Fruit fly (Drosophila melanogaster): ENCODE results near the gene Brr2.

Gene Brr2

DNA sequence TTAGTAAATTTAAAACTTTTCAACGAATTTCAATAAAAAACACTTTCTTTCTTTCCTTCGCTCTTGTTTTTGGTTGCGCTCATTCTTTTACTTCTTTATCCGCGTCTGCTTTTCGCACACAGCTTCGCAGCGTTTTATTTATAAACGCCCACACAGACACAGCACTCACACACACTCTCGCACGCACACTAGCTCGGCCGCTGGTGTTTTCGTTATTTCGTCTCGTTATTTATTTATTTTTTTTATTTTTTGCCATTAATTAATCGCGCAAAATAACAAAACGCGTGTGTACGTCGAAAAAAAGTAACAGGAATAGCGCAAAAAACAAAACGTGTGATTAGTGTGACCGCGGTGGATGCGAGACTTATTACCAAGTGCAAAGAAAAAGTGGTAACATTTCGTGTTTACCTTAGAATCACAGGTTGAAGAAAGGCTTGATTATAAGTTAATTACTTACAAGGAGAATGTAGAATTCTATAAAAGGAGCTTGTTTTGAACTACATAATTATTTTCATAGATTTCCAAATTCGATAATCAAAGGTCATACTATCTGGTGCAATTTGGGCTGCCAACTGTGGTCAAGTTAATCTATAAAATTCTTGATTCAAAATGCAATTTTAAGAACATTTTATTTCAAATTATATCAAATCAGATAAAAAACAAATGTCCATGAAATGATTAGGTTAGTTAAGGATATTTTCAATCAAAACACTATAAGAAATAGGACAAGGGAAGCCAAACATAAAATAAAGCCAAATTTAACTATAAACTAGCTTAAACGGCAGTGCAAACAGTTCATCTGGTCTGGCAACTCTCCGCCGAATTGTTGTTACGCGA, 36.9 kb upstream of the Brr2 start, which contains the start of the genes hzg and mRpS31 (continued):
- no peak for TF ChIP-seq lbe (GFP tag; optimal IDR thresholded peaks at IDR 0.05)
- TF ChIP-seq mld (GFP tag; IDR thresholded peaks at IDR 0.05; ENCODE audit: partially characterized antibody): no peak
- TF ChIP-seq MESR4 (GFP tag; optimal IDR thresholded peaks at IDR 0.05): peak; percentile 63
- TF ChIP-seq CG15011 (GFP tag; optimal IDR thresholded peaks at IDR 0.05): no peak
- peak; percentile 5 for TF ChIP-seq CG18619 (GFP tag; optimal IDR thresholded peaks at IDR 0.05)
- TF ChIP-seq CG12104 (GFP tag; optimal IDR thresholded peaks at IDR 0.05): no peak
- TF ChIP-seq Xrp1 (GFP tag; IDR thresholded peaks at IDR 0.05): peak; percentile 52; the same call in 1 of the 2 replicates
- peak; percentile 38 for TF ChIP-seq dm (GFP tag; optimal IDR thresholded peaks at IDR 0.05)
- TF ChIP-seq Atf6 (GFP tag; IDR thresholded peaks at IDR 0.05): peak; percentile 48; the same call in 1 of the 2 replicates
- peak; percentile 35 for TF ChIP-seq dmrt99B (tag; optimal IDR thresholded peaks at IDR 0.05)
- peak; percentile 59 for TF ChIP-seq CG9609 (GFP tag; optimal IDR thresholded peaks at IDR 0.05)
- TF ChIP-seq CG2712 (tag; optimal IDR thresholded peaks at IDR 0.05): peak; percentile 74
- peak; percentile 45 for TF ChIP-seq CG12155 (GFP tag; optimal IDR thresholded peaks at IDR 0.05)
- TF ChIP-seq Hmx (GFP tag; optimal IDR thresholded peaks at IDR 0.05): peak; percentile 22
- TF ChIP-seq CG15269 (tag; optimal IDR thresholded peaks at IDR 0.05): peak; percentile 46
- no peak for TF ChIP-seq E2f1 (GFP tag; IDR thresholded peaks at IDR 0.05)
- peak; percentile 31 for TF ChIP-seq CG33557 (GFP tag; optimal IDR thresholded peaks at IDR 0.05)
- TF ChIP-seq CG10462 (GFP tag; optimal IDR thresholded peaks at IDR 0.05): peak; percentile 32
- no peak for TF ChIP-seq CG12769 (tag; optimal IDR thresholded peaks at IDR 0.05)
- TF ChIP-seq bbx (GFP tag; IDR thresholded peaks at IDR 0.05; ENCODE audit: partially characterized antibody): 0 out of 2 replicates have a peak, but pooled peaks have one; percentile 12
- TF ChIP-seq Drgx (GFP tag; IDR thresholded peaks at IDR 0.05): peak; percentile 73
- no peak for TF ChIP-seq trh (GFP tag; optimal IDR thresholded peaks at IDR 0.05)
- peak; percentile 71 for TF ChIP-seq grau (tag; optimal IDR thresholded peaks at IDR 0.05)
- peak; percentile 44 for TF ChIP-seq CG13894 (tag; optimal IDR thresholded peaks at IDR 0.05)
- peak; percentile 51 for TF ChIP-seq PHDP (tag; optimal IDR thresholded peaks at IDR 0.05)
- TF ChIP-seq az2 (GFP tag; optimal IDR thresholded peaks at IDR 0.05): peak; percentile 57
- peak in 1 of 2 experiments; percentile 1 for TF ChIP-seq insv (GFP tag; optimal IDR thresholded peaks at IDR 0.05)
- peak; percentile 20 for TF ChIP-seq gsb-n (tag; optimal IDR thresholded peaks at IDR 0.05)
- TF ChIP-seq crol (GFP tag; IDR thresholded peaks at IDR 0.05): no peak
- TF ChIP-seq CG17385 (GFP tag; optimal IDR thresholded peaks at IDR 0.05): peak; percentile 26
- peak; percentile 45 for TF ChIP-seq CG1233 (GFP tag; optimal IDR thresholded peaks at IDR 0.05)
- peak; percentile 52; the same call in 1 of the 2 replicates for TF ChIP-seq al (GFP tag; IDR thresholded peaks at IDR 0.05)
- TF ChIP-seq sisA (GFP tag; IDR thresholded peaks at IDR 0.05): peak; percentile 17; the same call in 1 of the 2 replicates
- no peak for TF ChIP-seq stc (GFP tag; IDR thresholded peaks at IDR 0.05)
- no peak for TF ChIP-seq cwo (GFP tag; optimal IDR thresholded peaks at IDR 0.05)
- TF ChIP-seq CG9437 (GFP tag; optimal IDR thresholded peaks at IDR 0.05): peak; percentile 23
- no peak for TF ChIP-seq Vsx1 (GFP tag; optimal IDR thresholded peaks at IDR 0.05)
- TF ChIP-seq Camta (GFP tag; optimal IDR thresholded peaks at IDR 0.05): peak; percentile 59
- TF ChIP-seq Sox102F (GFP tag; optimal IDR thresholded peaks at IDR 0.05): peak; percentile 58
- peak; percentile 62 for TF ChIP-seq cg (GFP tag; optimal IDR thresholded peaks at IDR 0.05)
- no peak for TF ChIP-seq pan (optimal IDR thresholded peaks at IDR 0.05)
- TF ChIP-seq pan (GFP tag; optimal IDR thresholded peaks at IDR 0.05 in 1 of 2, IDR thresholded peaks at IDR 0.05 in 1 of 2): peak in 1 of 2 experiments; percentile 24
- TF ChIP-seq Nf-YB (GFP tag; optimal IDR thresholded peaks at IDR 0.05): peak; percentile 6
- no peak for TF ChIP-seq ab (GFP tag; optimal IDR thresholded peaks at IDR 0.05)
- TF ChIP-seq ssp (GFP tag; IDR thresholded peaks at IDR 0.05): no peak
- peak; percentile 31 for TF ChIP-seq Sin3A (optimal IDR thresholded peaks at IDR 0.05)
- peak; percentile 34 for TF ChIP-seq CG10209 (GFP tag; optimal IDR thresholded peaks at IDR 0.05)
- TF ChIP-seq zfh1 (GFP tag; IDR thresholded peaks at IDR 0.05): peak; percentile 39; the same call in 1 of the 3 replicates
- peak; percentile 25 for TF ChIP-seq Deaf1 (tag; optimal IDR thresholded peaks at IDR 0.05)
